Worm (Caenorhabditis elegans): ENCODE measurements around the gene VY10G11R.1.
A peak's percentile ranks its signal among the peaks of the same experiment; 100 is the strongest.

VY10G11R.1 gene

ce11 chrIV:16482790-16483189 is 12.0 kb upstream of the VY10G11R.1 start:
- TF ChIP-seq pha-4 (GFP tag; IDR thresholded peaks at IDR 0.05), result peak; percentile 52
- TF ChIP-seq pha-4 (tag; optimal IDR thresholded peaks at IDR 0.05), result no peak
- no peak for TF ChIP-seq ztf-7 (tag; optimal IDR thresholded peaks at IDR 0.05)
- no peak for TF ChIP-seq daf-16 (GFP tag; optimal IDR thresholded peaks at IDR 0.05)
- TF ChIP-seq daf-16 (tag; optimal IDR thresholded peaks at IDR 0.05), result peak; percentile 40
- no peak for TF ChIP-seq mxl-2 (GFP tag; conservative IDR thresholded peaks at IDR 0.05)
- peak; percentile 58 for TF ChIP-seq ceh-28 (tag; optimal IDR thresholded peaks at IDR 0.05)
- TF ChIP-seq ceh-32 (tag; optimal IDR thresholded peaks at IDR 0.05; ENCODE audit: poor library complexity), result no peak
- no peak for TF ChIP-seq D1046.2 (GFP tag; IDR thresholded peaks at IDR 0.05)
- TF ChIP-seq nhr-111 (GFP tag; optimal IDR thresholded peaks at IDR 0.05), result no peak
- peak; percentile 58; the same call in 1 of the 2 replicates for TF ChIP-seq php-3 (GFP tag; IDR thresholded peaks at IDR 0.05)
- TF ChIP-seq F37D6.2 (tag; optimal IDR thresholded peaks at IDR 0.05), result no peak
- TF ChIP-seq snpc-1.2 (GFP tag; IDR thresholded peaks at IDR 0.05), result peak; percentile 16
- TF ChIP-seq Y105C5A.15 (GFP tag; IDR thresholded peaks at IDR 0.05), result peak; percentile 36; the same call in 1 of the 2 replicates
- no peak for TF ChIP-seq dmd-6 (GFP tag; IDR thresholded peaks at IDR 0.05)
- no peak for TF ChIP-seq spr-1 (tag; optimal IDR thresholded peaks at IDR 0.05)
- no peak for TF ChIP-seq gei-8 (GFP tag; optimal IDR thresholded peaks at IDR 0.05)
- peak; percentile 22 for TF ChIP-seq dve-1 (tag; optimal IDR thresholded peaks at IDR 0.05; ENCODE audit: insufficient read depth)
- TF ChIP-seq ceh-82 (tag; optimal IDR thresholded peaks at IDR 0.05), result no peak
- no peak for TF ChIP-seq nhr-6 (tag; optimal IDR thresholded peaks at IDR 0.05)
- TF ChIP-seq unc-62 (GFP tag; optimal IDR thresholded peaks at IDR 0.05 in 1 of 2), result peak in 1 of 2 experiments; percentile 20
- no peak for TF ChIP-seq unc-62 (tag; optimal IDR thresholded peaks at IDR 0.05)
- no peak for TF ChIP-seq mxl-3 (GFP tag; optimal IDR thresholded peaks at IDR 0.05)
- TF ChIP-seq ZK546.5 (tag; optimal IDR thresholded peaks at IDR 0.05), result peak in 1 of 2 experiments; percentile 28
- no peak for TF ChIP-seq lim-7 (GFP tag; IDR thresholded peaks at IDR 0.05)
- peak; percentile 58 for TF ChIP-seq ama-1 (optimal IDR thresholded peaks at IDR 0.05)
- TF ChIP-seq hif-1 (tag; optimal IDR thresholded peaks at IDR 0.05), result peak in 1 of 2 experiments; percentile 60
- TF ChIP-seq nhr-77 (tag; optimal IDR thresholded peaks at IDR 0.05), result no peak
- no peak for TF ChIP-seq ceh-62 (tag; optimal IDR thresholded peaks at IDR 0.05)
- TF ChIP-seq Y75B8A.6 (GFP tag; IDR thresholded peaks at IDR 0.05), result no peak
- TF ChIP-seq daf-12 (tag; optimal IDR thresholded peaks at IDR 0.05), result no peak
- TF ChIP-seq F26F4.8 (GFP tag; conservative IDR thresholded peaks at IDR 0.05), result no peak
- TF ChIP-seq dpl-1 (GFP tag; optimal IDR thresholded peaks at IDR 0.05), result no peak
- TF ChIP-seq zfp-3 (GFP tag; conservative IDR thresholded peaks at IDR 0.05), result 0 out of 2 replicates have a peak, but pooled peaks have one; percentile 32
- TF ChIP-seq nhr-41 (GFP tag; IDR thresholded peaks at IDR 0.05), result no peak
- peak; percentile 30 for TF ChIP-seq mep-1 (tag; optimal IDR thresholded peaks at IDR 0.05)
- TF ChIP-seq rbr-2 (tag; optimal IDR thresholded peaks at IDR 0.05), result no peak
- TF ChIP-seq vab-7 (GFP tag; IDR thresholded peaks at IDR 0.05), result no peak
- no peak for TF ChIP-seq egl-27 (tag; optimal IDR thresholded peaks at IDR 0.05)
- TF ChIP-seq aha-1 (tag), result peak; percentile 0
- TF ChIP-seq T26A8.4 (GFP tag; IDR thresholded peaks at IDR 0.05), result 0 out of 2 replicates have a peak, but pooled peaks have one; percentile 11
- TF ChIP-seq egl-43 (GFP tag; IDR thresholded peaks at IDR 0.05), result no peak
- TF ChIP-seq lin-29 (GFP tag; IDR thresholded peaks at IDR 0.05), result no peak
- TF ChIP-seq dmd-8 (GFP tag; IDR thresholded peaks at IDR 0.05), result 0 out of 2 replicates have a peak, but pooled peaks have one; percentile 28
- no peak for TF ChIP-seq nhr-11 (tag; optimal IDR thresholded peaks at IDR 0.05)
